Fruit fly (Drosophila melanogaster) whole organism, embryonic: ENCODE measurements around the gene MTF-1.
A peak's percentile ranks its signal among the peaks of the same experiment; 100 is the strongest.

ENCODE experiments used
- BtbVII ChIP-seq: fragments of 200-800 bp; sonication (Bioruptor generic); optimal IDR thresholded peaks from 3 replicates; lab custom pipeline; 2017; ENCODE audit warnings: missing biosample characterization, mild to moderate bottlenecking, missing genetic modification characterization
- CG10209 ChIP-seq: fragments of 200-800 bp; sonication (Bioruptor generic); optimal IDR thresholded peaks from 3 replicates; lab custom pipeline; 2017; ENCODE audit warnings: missing biosample characterization, mild to moderate bottlenecking, missing genetic modification characterization, missing genetic modification reagents
- CG12104 ChIP-seq: fragments of 200-800 bp; sonication (Bioruptor generic); optimal IDR thresholded peaks from 3 replicates; lab custom pipeline; 2016; ENCODE audit warnings: missing biosample characterization, missing genetic modification characterization
- CG12744 ChIP-seq: fragments of 200-800 bp; sonication (Bioruptor generic); optimal IDR thresholded peaks from 2 replicates; lab custom pipeline; 2016; ENCODE audit warnings: missing biosample characterization, missing genetic modification characterization
- CG13123 ChIP-seq: fragments of 200-800 bp; sonication (Bioruptor generic); optimal IDR thresholded peaks from 2 replicates; lab custom pipeline; 2016; ENCODE audit warnings: missing biosample characterization, missing genetic modification characterization
- CG14014 ChIP-seq: fragments of 200-800 bp; sonication (Bioruptor generic); IDR thresholded peaks from 2 replicates; pipeline ENCODE4 v1.3.6; 2022; ENCODE audit warnings: missing biosample characterization, missing genetic modification characterization
- CG1603 ChIP-seq: fragments of 200-800 bp; sonication (Bioruptor generic); optimal IDR thresholded peaks from 2 replicates; lab custom pipeline; 2019; ENCODE audit warnings: missing biosample characterization, mild to moderate bottlenecking, missing genetic modification characterization, moderate library complexity
- CG1647 ChIP-seq: fragments of 200-800 bp; sonication (Bioruptor generic); optimal IDR thresholded peaks from 3 replicates; lab custom pipeline; 2016; ENCODE audit warnings: missing biosample characterization, missing genetic modification characterization
- CG18262 ChIP-seq: fragments of 200-800 bp; optimal IDR thresholded peaks from 3 replicates; lab custom pipeline; 2019; ENCODE audit warnings: missing biosample characterization, mild to moderate bottlenecking, missing genetic modification characterization, moderate library complexity
- CG2199 ChIP-seq: fragments of 200-800 bp; sonication (Bioruptor generic); IDR thresholded peaks from 3 replicates; pipeline ENCODE4 v1.3.6; 2022; ENCODE audit warnings: missing biosample characterization, missing genetic modification characterization
- CG2712 ChIP-seq: fragments of 200-800 bp; optimal IDR thresholded peaks from 3 replicates; lab custom pipeline; 2019; ENCODE audit warnings: missing biosample characterization, mild to moderate bottlenecking, missing genetic modification characterization, moderate library complexity
- CG3726 ChIP-seq: fragments of 200-800 bp; sonication (Bioruptor generic); IDR thresholded peaks from 3 replicates; pipeline ENCODE4, ENCODE4 v1.3.6; 2022; ENCODE audit warnings: missing biosample characterization, missing genetic modification characterization
- CG4404 ChIP-seq: fragments of 200-800 bp; sonication (Bioruptor generic); IDR thresholded peaks from 2 replicates; pipeline ENCODE4 v1.3.6; 2022; ENCODE audit warnings: missing biosample characterization, missing genetic modification characterization
- CG6272 ChIP-seq: fragments of 200-800 bp; sonication (Bioruptor generic); IDR thresholded peaks from 2 replicates; pipeline ENCODE4 v1.3.6; 2022; ENCODE audit warnings: missing biosample characterization, missing genetic modification characterization
- CG6683 ChIP-seq: fragments of 200-800 bp; sonication (Bioruptor generic); optimal IDR thresholded peaks from 2 replicates; lab custom pipeline; 2017; ENCODE audit warnings: missing biosample characterization, mild to moderate bottlenecking, missing genetic modification characterization, missing genetic modification reagents
- CG7786 ChIP-seq: fragments of 200-800 bp; sonication (Bioruptor generic); optimal IDR thresholded peaks from 2 replicates; lab custom pipeline; 2016; ENCODE audit warnings: missing biosample characterization, missing genetic modification characterization
- CG9609 ChIP-seq: fragments of 200-800 bp; sonication (Bioruptor generic); optimal IDR thresholded peaks from 3 replicates; lab custom pipeline; 2016; ENCODE audit warnings: missing biosample characterization, missing genetic modification characterization
- CG9876 ChIP-seq: fragments of 200-800 bp; sonication (Bioruptor generic); optimal IDR thresholded peaks from 2 replicates; lab custom pipeline; 2016; ENCODE audit warnings: missing biosample characterization, missing genetic modification characterization
- CHES-1-like ChIP-seq: fragments of 200-800 bp; sonication (Bioruptor generic); optimal IDR thresholded peaks from 2 replicates; lab custom pipeline; 2016; ENCODE audit warnings: missing biosample characterization, missing genetic modification characterization
- Chrac-16 ChIP-seq: fragments of 200-800 bp; sonication (Bioruptor generic); optimal IDR thresholded peaks from 3 replicates; lab custom pipeline; 2016; ENCODE audit warnings: missing biosample characterization, missing genetic modification characterization
- Doc2 ChIP-seq: fragments of 200-800 bp; sonication (Bioruptor generic); IDR thresholded peaks from 2 replicates; pipeline ENCODE4 v1.3.6; 2022; ENCODE audit warnings: missing biosample characterization, missing genetic modification characterization
- Doc3 ChIP-seq: fragments of 200-800 bp; sonication (Bioruptor generic); IDR thresholded peaks from 3 replicates; pipeline ENCODE4 v1.3.6; 2022; ENCODE audit warnings: missing biosample characterization, missing genetic modification characterization; ENCODE audit not compliant: partially characterized antibody
- Drgx ChIP-seq: fragments of 200-800 bp; sonication (Bioruptor generic); IDR thresholded peaks from 2 replicates; pipeline ENCODE4 v1.3.6; 2022; ENCODE audit warnings: missing biosample characterization, missing genetic modification characterization
- ERR ChIP-seq: fragments of 200-800 bp; sonication (Bioruptor generic); optimal IDR thresholded peaks from 2 replicates; lab custom pipeline; 2016; ENCODE audit warnings: missing biosample characterization, missing genetic modification characterization
- Gug ChIP-seq: fragments of 200-800 bp; sonication (Bioruptor generic); IDR thresholded peaks from 4 replicates; pipeline ENCODE4 v1.3.6; 2022; ENCODE audit warnings: missing biosample characterization, missing genetic modification characterization
- HLH54F ChIP-seq: fragments of 200-800 bp; sonication (Bioruptor generic); optimal IDR thresholded peaks from 3 replicates; lab custom pipeline; 2016; ENCODE audit warnings: missing biosample characterization, missing genetic modification characterization
- Hmr ChIP-seq: fragments of 200-800 bp; sonication (Bioruptor generic); optimal IDR thresholded peaks from 3 replicates; lab custom pipeline; 2017; ENCODE audit warnings: mild to moderate bottlenecking, missing biosample characterization, missing genetic modification reagents, missing genetic modification characterization
- Hmx ChIP-seq: fragments of 200-800 bp; sonication (Bioruptor generic); optimal IDR thresholded peaks from 2 replicates; lab custom pipeline; 2016; ENCODE audit warnings: missing biosample characterization, missing genetic modification characterization
- NC2β ChIP-seq: fragments of 200-800 bp; sonication (Bioruptor generic); optimal IDR thresholded peaks from 2 replicates; lab custom pipeline; 2016; ENCODE audit warnings: missing biosample characterization, missing genetic modification characterization
- Scr ChIP-seq: fragments of 200-800 bp; sonication (Bioruptor generic); IDR thresholded peaks from 2 replicates; pipeline ENCODE4 v1.3.6; 2022; ENCODE audit warnings: missing biosample characterization, missing genetic modification characterization; ENCODE audit not compliant: partially characterized antibody
- Side ChIP-seq: fragments of 200-800 bp; sonication (Bioruptor generic); optimal IDR thresholded peaks from 2 replicates; lab custom pipeline; 2016; ENCODE audit warnings: missing biosample characterization, missing genetic modification characterization
- Six4 ChIP-seq: fragments of 200-800 bp; sonication (Bioruptor generic); optimal IDR thresholded peaks from 2 replicates; lab custom pipeline; 2016; ENCODE audit warnings: missing biosample characterization, missing genetic modification characterization
- Spps ChIP-seq: fragments of 200-800 bp; sonication (Bioruptor generic); optimal IDR thresholded peaks from 2 replicates; lab custom pipeline; 2018; ENCODE audit warnings: missing biosample characterization, mild to moderate bottlenecking, missing genetic modification characterization
- Sry-β ChIP-seq: fragments of 200-800 bp; sonication (Bioruptor generic); optimal IDR thresholded peaks from 2 replicates; lab custom pipeline; 2018; ENCODE audit warnings: missing biosample characterization, mild to moderate bottlenecking, missing genetic modification characterization, moderate library complexity
- YL-1 ChIP-seq: fragments of 200-800 bp; sonication (Bioruptor generic); optimal IDR thresholded peaks from 3 replicates; lab custom pipeline; 2017; ENCODE audit warnings: missing biosample characterization, mild to moderate bottlenecking, missing genetic modification characterization
- abd-A ChIP-seq: fragments of 200-800 bp; sonication (Bioruptor generic); optimal IDR thresholded peaks from 3 replicates; lab custom pipeline; 2019; ENCODE audit warnings: missing biosample characterization, mild to moderate bottlenecking, missing genetic modification characterization, moderate library complexity
- cato ChIP-seq: fragments of 200-800 bp; sonication (Bioruptor generic); optimal IDR thresholded peaks from 2 replicates; lab custom pipeline; 2016; ENCODE audit warnings: missing biosample characterization, missing genetic modification characterization, borderline replicate concordance
- cg ChIP-seq: fragments of 200-800 bp; sonication (Bioruptor generic); optimal IDR thresholded peaks from 3 replicates; lab custom pipeline; 2019; ENCODE audit warnings: missing biosample characterization, mild to moderate bottlenecking, missing genetic modification characterization, moderate library complexity
- dmrt11E ChIP-seq: fragments of 200-800 bp; sonication (Bioruptor generic); optimal IDR thresholded peaks from 3 replicates; lab custom pipeline; 2018; ENCODE audit warnings: missing biosample characterization, mild to moderate bottlenecking, missing genetic modification characterization, moderate library complexity
- fru ChIP-seq: fragments of >200 bp; optimal IDR thresholded peaks from 2 replicates; lab custom pipeline; 2017
- h ChIP-seq: fragments of >200 bp; optimal IDR thresholded peaks from 2 replicates; lab custom pipeline; 2017
- lilli ChIP-seq: fragments of 200-800 bp; sonication (Bioruptor generic); optimal IDR thresholded peaks from 3 replicates; lab custom pipeline; 2016; ENCODE audit warnings: missing biosample characterization, missing genetic modification characterization
- lola ChIP-seq, 3 experiments: fragments of >200 bp in 2 of 3; fragments of 200-800 bp in 1 of 3; sonication (Bioruptor generic) in 1 of 3; optimal IDR thresholded peaks; 2 replicates each; lab custom pipeline; 2017 to 2019; ENCODE audit warnings: missing biosample characterization in 3 of 3, missing genetic modification characterization in 3 of 3, mild to moderate bottlenecking in 1 of 3, moderate library complexity in 1 of 3
- onecut ChIP-seq: fragments of 200-800 bp; sonication (Bioruptor generic); IDR thresholded peaks from 2 replicates; pipeline ENCODE4 v1.3.6; 2022; ENCODE audit warnings: missing biosample characterization, missing genetic modification characterization
- sim ChIP-seq: fragments of 200-800 bp; sonication (Bioruptor generic); IDR thresholded peaks from 2 replicates; pipeline ENCODE4 v1.3.6; 2022; ENCODE audit warnings: missing biosample characterization, missing genetic modification characterization
- sima ChIP-seq: fragments of 200-800 bp; sonication (Bioruptor generic); optimal IDR thresholded peaks from 2 replicates; lab custom pipeline; 2016; ENCODE audit warnings: missing biosample characterization, missing genetic modification characterization
- sisA ChIP-seq: fragments of 200-800 bp; sonication (Bioruptor generic); IDR thresholded peaks from 2 replicates; pipeline ENCODE4 v1.3.6; 2022; ENCODE audit warnings: missing biosample characterization, missing genetic modification characterization
- slbo ChIP-seq: fragments of 200-800 bp; sonication (Bioruptor generic); IDR thresholded peaks from 2 replicates; pipeline ENCODE4 v1.3.6; 2022; ENCODE audit warnings: missing biosample characterization, missing genetic modification characterization
- sqz ChIP-seq: fragments of 200-800 bp; sonication (Bioruptor generic); optimal IDR thresholded peaks from 3 replicates; lab custom pipeline; 2018; ENCODE audit warnings: missing biosample characterization, mild to moderate bottlenecking, missing genetic modification characterization
- vnd ChIP-seq: fragments of 200-800 bp; sonication (Bioruptor generic); IDR thresholded peaks from 3 replicates; pipeline ENCODE4 v1.3.6; 2022; ENCODE audit warnings: missing biosample characterization, missing genetic modification characterization; ENCODE audit not compliant: partially characterized antibody
- wek ChIP-seq: fragments of 200-800 bp; sonication (Bioruptor generic); optimal IDR thresholded peaks from 3 replicates; lab custom pipeline; 2018; ENCODE audit warnings: missing biosample characterization, mild to moderate bottlenecking, missing genetic modification characterization, moderate library complexity

The MTF-1 gene

dm6 chr3L:9420054-9420818, 9.9 kb upstream of the MTF-1 start (continued):
- TF ChIP-seq lilli (GFP tag; lab: Kevin White, UChicago) (peak; percentile 18), CG7786 (peak; percentile 12), CG2199 (GFP tag; lab: Robert Waterston, UW) (no peak), Chrac-16 (GFP tag; lab: Kevin White, UChicago) (peak; percentile 17), Hmx (GFP tag; lab: Kevin White, UChicago) (no peak), Spps (tag; lab: Kevin White, UChicago) (no peak), CG9609 (GFP tag; lab: Kevin White, UChicago) (no peak), YL-1 (no peak), Scr (no peak), CG4404 (GFP tag; lab: Robert Waterston, UW) (no peak), Doc2 (no peak), CG6272 (GFP tag; lab: Robert Waterston, UW) (no peak), dmrt11E (no peak), sima (no peak), CG3726 (no peak), ERR (no peak), onecut (GFP tag; lab: Robert Waterston, UW) (peak; percentile 27; the same call in 1 of the 2 replicates), NC2β (GFP tag; lab: Kevin White, UChicago) (no peak), Sry-β (GFP tag; lab: Kevin White, UChicago) (no peak), sqz (no peak), CG18262 (tag; lab: Kevin White, UChicago) (peak; percentile 56), CG10209 (peak; percentile 26), fru (no peak), CG1647 (GFP tag; lab: Kevin White, UChicago) (peak; percentile 22), lola (GFP tag; optimal IDR thresholded peaks at IDR 0.05; lab: Kevin White, UChicago) (peak in 1 of 3 experiments; percentile 7), wek (GFP tag; lab: Kevin White, UChicago) (no peak), CG12744 (GFP tag; lab: Kevin White, UChicago) (peak; percentile 4), Hmr (GFP tag; lab: Kevin White, UChicago) (peak; percentile 9), Gug (GFP tag; lab: Robert Waterston, UW) (no peak), CG13123 (GFP tag; lab: Kevin White, UChicago) (no peak), slbo (peak; percentile 38), BtbVII (GFP tag; lab: Kevin White, UChicago) (no peak), h (lab: Kevin White, UChicago) (no peak), vnd (no peak), CG9876 (GFP tag; lab: Kevin White, UChicago) (no peak), CG1603 (tag; lab: Kevin White, UChicago) (peak; percentile 70), Drgx (GFP tag; lab: Robert Waterston, UW) (peak; percentile 95), sim (GFP tag; lab: Robert Waterston, UW) (no peak), cg (GFP tag; lab: Kevin White, UChicago) (no peak), cato (GFP tag; lab: Kevin White, UChicago) (no peak), CHES-1-like (GFP tag; lab: Kevin White, UChicago) (no peak), CG14014 (GFP tag; lab: Robert Waterston, UW) (peak; percentile 53; the same call in 1 of the 2 replicates), Side (GFP tag; lab: Kevin White, UChicago) (no peak), CG2712 (peak; percentile 57), CG12104 (GFP tag; lab: Kevin White, UChicago) (no peak), abd-A (tag; lab: Kevin White, UChicago) (no peak), Doc3 (GFP tag; lab: Robert Waterston, UW) (no peak), CG6683 (GFP tag; lab: Kevin White, UChicago) (no peak), HLH54F (GFP tag; lab: Kevin White, UChicago) (no peak), sisA (GFP tag; lab: Robert Waterston, UW) (peak; percentile 53; the same call in 1 of the 2 replicates), Six4 (GFP tag; lab: Kevin White, UChicago) (no peak)
